Worm (Caenorhabditis elegans): ENCODE measurements around the gene K07F5.16.

ce11 chrIV:9822585-9822984 is 41.3 kb upstream of the K07F5.16 start:
- TF ChIP-seq atf-7 (tag; optimal IDR thresholded peaks at IDR 0.05) (no peak), dpl-1 (GFP tag; optimal IDR thresholded peaks at IDR 0.05) (no peak), sdz-38 (tag; optimal IDR thresholded peaks at IDR 0.05) (no peak), nhr-120 (GFP tag; IDR thresholded peaks at IDR 0.05) (no peak), F55B11.4 (tag; optimal IDR thresholded peaks at IDR 0.05; ENCODE audit: borderline replicate concordance, insufficient read depth) (no peak), Y53G8AR.9 (GFP tag; conservative IDR thresholded peaks at IDR 0.05) (no peak), F57C9.4 (tag; optimal IDR thresholded peaks at IDR 0.05) (no peak), cebp-2 (GFP tag; IDR thresholded peaks at IDR 0.05) (no peak), F49E8.2 (tag; optimal IDR thresholded peaks at IDR 0.05; ENCODE audit: insufficient read depth) (no peak), Y95B8A.8 (GFP tag; IDR thresholded peaks at IDR 0.05) (no peak), rpc-1 (optimal IDR thresholded peaks at IDR 0.05) (no peak), rpc-1 (tag; optimal IDR thresholded peaks at IDR 0.05) (no peak), ama-1 (optimal IDR thresholded peaks at IDR 0.05) (no peak), ama-1 (GFP tag; optimal IDR thresholded peaks at IDR 0.05) (no peak), repo-1 (tag; optimal IDR thresholded peaks at IDR 0.05) (no peak)

All from whole organism, young adult.